Worm (Caenorhabditis elegans): ENCODE measurements around the gene sri-32.
"Not testable (repeated sequence)": the region's sequence is repeated elsewhere in the genome, so short reads cannot be mapped to it uniquely, and the experiment has no call there.

sri-32 gene

ce11 chrII:3151615-3152014 lies 2.7 kb downstream of the sri-32 start, which contains the start of the genes T10D4.14 and T10D4.19:
Gene T10D4.14, minus strand, starts transcription at chrII:3151715.
Gene T10D4.19, plus strand, starts transcription at chrII:3151918.
- no peak for TF ChIP-seq unc-62 (GFP tag; optimal IDR thresholded peaks at IDR 0.05)

ce11 chrII:3149521-3150190 lies 4.6 kb downstream of the sri-32 start, which contains the start of the genes T10D4.11 and T10D4.1:
Gene T10D4.11, minus strand, starts transcription at chrII:3149621.
Gene T10D4.1, plus strand, starts transcription at chrII:3150140.
- no peak for TF ChIP-seq unc-62 (GFP tag; optimal IDR thresholded peaks at IDR 0.05)

ce11 chrII:3148404-3148803 lies 5.9 kb downstream of the sri-32 start:
- no peak for TF ChIP-seq unc-62 (GFP tag; optimal IDR thresholded peaks at IDR 0.05)

ce11 chrII:3145842-3146241 lies 8.4 kb downstream of the sri-32 start, which contains the start of gene T10D4.15:
Gene T10D4.15, plus strand, starts transcription at chrII:3146142.
- no peak for TF ChIP-seq unc-62 (GFP tag; optimal IDR thresholded peaks at IDR 0.05)

ce11 chrII:3144552-3144951 lies 9.7 kb downstream of the sri-32 start, which contains the start of gene sri-43:
Gene sri-43, minus strand, starts transcription at chrII:3144652.
- not testable (repeated sequence) for TF ChIP-seq unc-62 (GFP tag; optimal IDR thresholded peaks at IDR 0.05)

ce11 chrII:3142855-3143254 lies 11.4 kb downstream of the sri-32 start, which contains the start of gene sri-42:
Gene sri-42, minus strand, starts transcription at chrII:3142955.
- TF ChIP-seq unc-62 (GFP tag; optimal IDR thresholded peaks at IDR 0.05) = not testable (repeated sequence)

- no peak for TF ChIP-seq unc-62 (GFP tag; optimal IDR thresholded peaks at IDR 0.05)
Measured at ce11 chrII:3137804-3138203, 16.5 kb downstream of the sri-32 start, which contains the start of gene sri-54. Gene sri-54, minus strand, starts transcription at chrII:3137904.

ce11 chrII:3135293-3135692 lies 19.0 kb downstream of the sri-32 start:
- TF ChIP-seq unc-62 (GFP tag; optimal IDR thresholded peaks at IDR 0.05) = no peak

ce11 chrII:3129007-3129406 lies 25.3 kb downstream of the sri-32 start, which contains the start of gene chil-24:
Gene chil-24, plus strand, starts transcription at chrII:3129162.
- no peak for TF ChIP-seq unc-62 (GFP tag; optimal IDR thresholded peaks at IDR 0.05)

- not testable (repeated sequence) for TF ChIP-seq unc-62 (GFP tag; optimal IDR thresholded peaks at IDR 0.05)
Measured at ce11 chrII:3126741-3127140, 27.5 kb downstream of the sri-32 start, which contains the start of gene ins-31. Gene ins-31, plus strand, starts transcription at chrII:3127041.

- no peak for TF ChIP-seq unc-62 (GFP tag; optimal IDR thresholded peaks at IDR 0.05)
Measured at ce11 chrII:3126341-3126740, 27.9 kb downstream of the sri-32 start, which contains the start of gene ins-19. Gene ins-19, minus strand, starts transcription at chrII:3126441.

ce11 chrII:3123206-3123605 lies 31.1 kb downstream of the sri-32 start, which contains the start of gene srh-71:
Gene srh-71, plus strand, starts transcription at chrII:3123506.
- no peak for TF ChIP-seq unc-62 (GFP tag; optimal IDR thresholded peaks at IDR 0.05)

- TF ChIP-seq unc-62 (GFP tag; optimal IDR thresholded peaks at IDR 0.05) = no peak
Measured at ce11 chrII:3118907-3119382, 35.3 kb downstream of the sri-32 start, which contains the start of gene T10D4.6. Gene T10D4.6, plus strand, starts transcription at chrII:3119332.

ce11 chrII:3117471-3117870 lies 36.8 kb downstream of the sri-32 start, which contains the start of gene T10D4.7:
Gene T10D4.7, plus strand, starts transcription at chrII:3117771.
- no peak for TF ChIP-seq unc-62 (GFP tag; optimal IDR thresholded peaks at IDR 0.05)

- TF ChIP-seq unc-62 (GFP tag; optimal IDR thresholded peaks at IDR 0.05) = no peak
Measured at ce11 chrII:3113934-3114333, 40.3 kb downstream of the sri-32 start, which contains the start of gene clec-123. Gene clec-123, plus strand, starts transcription at chrII:3114234.

ce11 chrII:3113289-3113688 lies 41.0 kb downstream of the sri-32 start:
- no peak for TF ChIP-seq unc-62 (GFP tag; optimal IDR thresholded peaks at IDR 0.05)

Data from whole organism, dauer.